Worm (Caenorhabditis elegans) whole organism, mixed stage, embryonic: ENCODE measurements around the gene F08H9.3.
A peak's percentile ranks its signal among the peaks of the same experiment; 100 is the strongest.

Source experiments
- M03D4.4 ChIP-seq: sonication (generic microtip); optimal IDR thresholded peaks from 2 replicates; lab custom pipeline; 2017; ENCODE audit warnings: mild to moderate bottlenecking, missing genetic modification characterization, missing compliant biosample characterization
- bed-3 ChIP-seq: fragments of 200-800 bp; sonication (Bioruptor generic); optimal IDR thresholded peaks from 3 replicates; lab custom pipeline; 2018; ENCODE audit warnings: mild to moderate bottlenecking, missing genetic modification characterization, moderate library complexity, missing compliant biosample characterization
- blmp-1 ChIP-seq: fragments of 150-350 bp; optimal IDR thresholded peaks from 2 replicates; lab custom pipeline; 2014; ENCODE audit warnings: missing biosample characterization, missing genetic modification characterization
- ceh-39 ChIP-seq: fragments of 150-350 bp; optimal IDR thresholded peaks from 2 replicates; lab custom pipeline; 2014; ENCODE audit warnings: missing biosample characterization, missing genetic modification characterization
- ceh-43 ChIP-seq: fragments of 200-800 bp; sonication (Bioruptor generic); optimal IDR thresholded peaks from 2 replicates; lab custom pipeline; 2018; ENCODE audit warnings: mild to moderate bottlenecking, missing genetic modification characterization, moderate library complexity, missing compliant biosample characterization
- ces-1 ChIP-seq: fragments of 150-350 bp; optimal IDR thresholded peaks from 2 replicates; lab custom pipeline; 2014; ENCODE audit warnings: missing biosample characterization, missing genetic modification reagents, missing genetic modification characterization
- cnd-1 ChIP-seq: fragments of 200-800 bp; sonication (Bioruptor generic); optimal IDR thresholded peaks from 2 replicates; lab custom pipeline; 2018; ENCODE audit warnings: mild to moderate bottlenecking, missing genetic modification characterization, missing compliant biosample characterization
- drap-1 ChIP-seq: fragments of 200-800 bp; sonication (Bioruptor generic); optimal IDR thresholded peaks from 3 replicates; lab custom pipeline; 2018; ENCODE audit warnings: mild to moderate bottlenecking, missing genetic modification characterization, missing compliant biosample characterization
- elt-1 ChIP-seq: sonication (generic microtip); optimal IDR thresholded peaks from 2 replicates; lab custom pipeline; 2017; ENCODE audit warnings: missing genetic modification characterization, mild to moderate bottlenecking, missing compliant biosample characterization, antibody characterized with exemption, moderate library complexity, borderline replicate concordance; ENCODE audit not compliant: insufficient read depth
- elt-3 ChIP-seq: fragments of 150-350 bp; optimal IDR thresholded peaks from 2 replicates; lab custom pipeline; 2014; ENCODE audit warnings: missing biosample characterization, missing genetic modification characterization
- ham-2 ChIP-seq: fragments of 200-800 bp; sonication (Bioruptor generic); optimal IDR thresholded peaks from 2 replicates; lab custom pipeline; 2018; ENCODE audit warnings: mild to moderate bottlenecking, missing genetic modification characterization, missing compliant biosample characterization
- lin-32 ChIP-seq: fragments of 200-800 bp; sonication (Bioruptor generic); optimal IDR thresholded peaks from 2 replicates; lab custom pipeline; 2018; ENCODE audit warnings: mild to moderate bottlenecking, missing genetic modification characterization, missing compliant biosample characterization
- mab-5 ChIP-seq: fragments of 150-350 bp; optimal IDR thresholded peaks from 2 replicates; lab custom pipeline; 2014; ENCODE audit warnings: missing biosample characterization, missing genetic modification characterization
- mep-1 ChIP-seq: fragments of 150-350 bp; optimal IDR thresholded peaks from 2 replicates; lab custom pipeline; 2017; ENCODE audit warnings: missing biosample characterization, missing genetic modification reagents, missing genetic modification characterization, inconsistent platforms
- mls-2 ChIP-seq: sonication (generic microtip); optimal IDR thresholded peaks from 2 replicates; lab custom pipeline; 2016; ENCODE audit warnings: mild to moderate bottlenecking, missing genetic modification characterization, moderate library complexity, missing compliant biosample characterization
- nhr-12 ChIP-seq: fragments of 150-350 bp; optimal IDR thresholded peaks from 2 replicates; lab custom pipeline; 2014; ENCODE audit warnings: missing biosample characterization, missing genetic modification characterization
- nhr-2 ChIP-seq: fragments of 150-350 bp; optimal IDR thresholded peaks from 2 replicates; lab custom pipeline; 2014; ENCODE audit warnings: missing biosample characterization, missing genetic modification characterization
- nhr-237 ChIP-seq: fragments of 150-350 bp; optimal IDR thresholded peaks from 2 replicates; lab custom pipeline; 2014; ENCODE audit warnings: missing biosample characterization, missing genetic modification characterization
- nhr-28 ChIP-seq: fragments of 150-350 bp; optimal IDR thresholded peaks from 2 replicates; lab custom pipeline; 2014; ENCODE audit warnings: missing biosample characterization, missing genetic modification characterization
- sem-2 ChIP-seq: fragments of 200-800 bp; sonication (Bioruptor generic); optimal IDR thresholded peaks from 2 replicates; lab custom pipeline; 2018; ENCODE audit warnings: mild to moderate bottlenecking, missing genetic modification characterization, missing compliant biosample characterization
- snpc-4 ChIP-seq: fragments of 150-350 bp; optimal IDR thresholded peaks from 2 replicates; lab custom pipeline; 2014; ENCODE audit warnings: missing biosample characterization, missing genetic modification characterization
- sptf-1 ChIP-seq: sonication (generic microtip); optimal IDR thresholded peaks from 2 replicates; lab custom pipeline; 2017; ENCODE audit warnings: mild to moderate bottlenecking, missing genetic modification characterization, moderate library complexity, missing compliant biosample characterization
- unc-62 ChIP-seq: fragments of 150-350 bp; optimal IDR thresholded peaks from 2 replicates; lab custom pipeline; 2014; ENCODE audit warnings: missing biosample characterization, missing genetic modification reagents, missing genetic modification characterization
- zip-8 ChIP-seq: fragments of 150-350 bp; optimal IDR thresholded peaks from 2 replicates; lab custom pipeline; 2014; ENCODE audit warnings: missing biosample characterization, missing genetic modification characterization
- ztf-11 ChIP-seq: fragments of 150-350 bp; optimal IDR thresholded peaks from 2 replicates; lab custom pipeline; 2014; ENCODE audit warnings: missing biosample characterization, missing genetic modification characterization

Gene F08H9.3

ce11 chrV:14463087-14463486 is at the start of gene F08H9.3:
Gene F08H9.3, minus strand, starts transcription at chrV:14463338.
- peak; percentile 7 for TF ChIP-seq cnd-1 (tag; lab: Kevin White, UChicago)
- peak; percentile 14 for TF ChIP-seq drap-1 (GFP tag; lab: Kevin White, UChicago)

DNA sequence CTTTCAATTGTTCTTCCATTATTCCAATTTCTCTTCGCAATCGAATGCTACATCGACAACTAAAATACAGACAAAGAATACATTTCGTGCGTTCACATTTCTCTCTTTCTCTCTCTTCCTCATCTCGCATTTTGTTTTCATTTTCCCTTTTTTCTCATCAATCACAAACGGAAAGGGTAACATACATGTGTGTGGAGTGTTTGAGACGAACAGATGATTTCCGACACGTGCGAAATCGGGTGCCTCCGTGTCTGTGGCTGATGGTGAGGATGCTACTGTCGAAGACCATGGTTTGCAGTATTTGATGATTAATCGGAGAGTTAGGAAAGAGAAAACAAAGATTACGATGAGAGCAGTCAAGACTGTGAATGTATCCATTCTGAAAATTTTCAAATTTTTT is 47.6 kb upstream of the F08H9.3 start, which contains the start of gene R02D5.9:
R02D5.9 (minus strand) TSS at position 378 of the 400 bp plus-strand sequence.
- TF ChIP-seq snpc-4 (tag; lab: Kevin White, UChicago) = no peak

DNA sequence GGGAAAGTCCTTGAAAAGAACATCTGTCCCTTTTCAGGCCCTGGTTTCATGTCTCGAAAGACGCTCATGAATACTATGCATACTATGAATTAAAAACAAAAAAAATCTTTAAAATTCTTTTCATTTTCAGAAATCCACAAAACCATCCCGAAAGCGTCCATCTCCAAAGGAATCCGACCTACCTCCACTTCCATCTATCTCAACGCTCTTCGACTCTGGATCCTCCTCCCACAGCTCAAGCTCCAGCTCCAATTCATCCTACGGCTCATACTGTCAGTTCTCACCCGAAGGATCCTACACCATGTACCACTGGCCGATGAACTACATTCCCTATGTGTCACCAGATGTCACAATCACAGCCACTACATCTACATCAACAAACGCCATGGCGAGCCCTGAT is 45.4 kb upstream of the F08H9.3 start:
- TF ChIP-seq elt-1 = no peak
- no peak for TF ChIP-seq mep-1 (tag; lab: Kevin White, UChicago)

ce11 chrV:14508005-14508521 is 44.9 kb upstream of the F08H9.3 start, which contains the start of gene R02D5.1:
Gene R02D5.1, plus strand, starts transcription at chrV:14508249.
- TF ChIP-seq drap-1 (GFP tag; lab: Kevin White, UChicago) (peak; percentile 56), ham-2 (peak; percentile 71), cnd-1 (tag; lab: Kevin White, UChicago) (peak; percentile 34), ces-1 (GFP tag; lab: Kevin White, UChicago) (peak; percentile 25), blmp-1 (tag; lab: Kevin White, UChicago) (peak; percentile 95), snpc-4 (tag; lab: Kevin White, UChicago) (no peak), elt-1 (peak; percentile 19), zip-8 (tag; lab: Kevin White, UChicago) (no peak), bed-3 (GFP tag; lab: Kevin White, UChicago) (no peak), nhr-2 (tag; lab: Kevin White, UChicago) (peak; percentile 2)
- TF ChIP-seq, all 35 proteins: peak for 7

DNA sequence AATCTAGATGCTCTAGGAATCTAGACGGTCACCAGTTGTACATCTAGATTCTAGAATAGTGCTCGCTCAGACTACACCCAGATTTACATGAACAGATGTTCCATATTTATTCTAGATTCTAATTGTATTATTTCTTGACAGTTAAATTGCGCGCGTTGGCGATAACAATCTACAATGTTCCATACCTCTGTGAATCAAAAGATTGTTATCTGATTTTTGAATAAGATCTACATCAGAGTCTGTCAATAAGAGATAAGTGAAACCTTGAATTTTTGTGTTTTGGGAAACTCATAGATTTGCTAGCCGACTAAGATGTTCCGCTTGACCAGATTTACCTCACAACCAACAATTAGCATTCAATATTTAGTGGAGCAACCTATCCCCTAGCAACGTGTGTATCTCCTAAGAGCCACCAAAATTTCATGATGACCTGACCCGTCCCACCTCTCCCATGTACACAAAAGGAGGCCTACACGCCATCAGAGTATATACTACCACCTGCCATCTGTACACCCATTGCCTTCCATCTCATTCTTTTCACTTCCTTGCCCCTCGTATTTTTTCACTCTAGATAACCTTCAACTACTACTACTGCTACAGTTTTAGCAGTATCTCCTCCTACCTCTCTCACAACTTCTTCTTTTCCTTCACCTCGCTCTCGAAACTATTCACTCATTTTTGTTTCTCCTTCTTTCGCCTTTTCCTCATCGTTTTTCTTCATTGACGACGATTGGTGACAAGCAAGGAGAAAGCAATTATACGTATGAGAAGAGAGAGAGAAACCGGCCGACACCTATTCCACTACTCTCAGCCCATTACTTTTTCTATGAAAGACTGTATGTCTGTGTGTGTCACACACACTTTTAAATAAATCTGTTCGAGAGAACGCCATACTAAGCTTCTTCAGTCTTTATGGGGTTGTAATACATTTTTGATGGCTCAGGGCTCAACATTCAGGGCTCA is 43.9 kb upstream of the F08H9.3 start:
- TF ChIP-seq ham-2 (peak; percentile 57), zip-8 (tag; lab: Kevin White, UChicago) (no peak), ces-1 (GFP tag; lab: Kevin White, UChicago) (peak; percentile 58), M03D4.4 (tag; lab: Kevin White, UChicago) (no peak), nhr-12 (tag; lab: Kevin White, UChicago) (no peak), snpc-4 (tag; lab: Kevin White, UChicago) (no peak), unc-62 (GFP tag; lab: Kevin White, UChicago) (peak; percentile 68), elt-1 (peak; percentile 99), ztf-11 (peak; percentile 46), nhr-2 (tag; lab: Kevin White, UChicago) (peak; percentile 53), lin-32 (GFP tag; lab: Kevin White, UChicago) (no peak), drap-1 (GFP tag; lab: Kevin White, UChicago) (peak; percentile 66), mep-1 (tag; lab: Kevin White, UChicago) (no peak), ceh-39 (tag; lab: Kevin White, UChicago) (no peak), mab-5 (tag; lab: Kevin White, UChicago) (no peak), nhr-237 (tag; lab: Kevin White, UChicago) (no peak), ceh-43 (GFP tag; lab: Kevin White, UChicago) (no peak), nhr-28 (no peak), sptf-1 (tag; lab: Kevin White, UChicago) (no peak)

- TF ChIP-seq ham-2 = peak; percentile 95
- TF ChIP-seq elt-3 (tag; lab: Kevin White, UChicago) = peak; percentile 14
- TF ChIP-seq sptf-1 (tag; lab: Kevin White, UChicago) = peak; percentile 30
- peak; percentile 62 for TF ChIP-seq drap-1 (GFP tag; lab: Kevin White, UChicago)
- TF ChIP-seq elt-1 = peak; percentile 92
- TF ChIP-seq lin-32 (GFP tag; lab: Kevin White, UChicago) = no peak
- no peak for TF ChIP-seq mls-2 (tag; lab: Kevin White, UChicago)
- TF ChIP-seq cnd-1 (tag; lab: Kevin White, UChicago) = peak; percentile 15
- TF ChIP-seq sem-2 (GFP tag; lab: Kevin White, UChicago) = peak; percentile 7
Measured at ce11 chrV:14505745-14506214, 42.6 kb upstream of the F08H9.3 start.
